Worm (Caenorhabditis elegans): ENCODE results near the gene tbc-12.

DNA sequence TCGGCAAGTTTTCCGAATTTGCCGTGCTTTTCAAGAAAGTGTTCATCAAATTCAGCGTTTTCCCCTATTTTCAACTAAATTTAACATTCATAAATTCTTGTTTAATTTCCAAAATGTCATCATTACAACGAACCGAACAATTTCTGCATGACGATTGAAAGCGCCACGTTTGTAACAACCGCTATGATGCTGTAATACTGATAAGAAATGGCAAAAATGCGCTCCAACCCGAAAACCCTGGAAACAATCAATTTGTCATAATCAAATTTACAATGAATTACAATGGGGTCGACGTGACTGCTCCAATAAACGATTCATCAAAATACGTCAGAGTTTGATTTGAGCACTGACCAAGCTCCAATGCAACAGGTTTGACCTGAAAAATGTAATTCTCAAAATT, 12.4 kb upstream of the tbc-12 start:
- TF ChIP-seq med-1 (GFP tag; optimal IDR thresholded peaks at IDR 0.05; ENCODE audit: insufficient read depth) (no peak), ztf-29 (GFP tag; IDR thresholded peaks at IDR 0.05) (no peak), ref-1 (GFP tag; conservative IDR thresholded peaks at IDR 0.05) (no peak), T22C8.4 (GFP tag; IDR thresholded peaks at IDR 0.05) (no peak), ztf-23 (GFP tag; IDR thresholded peaks at IDR 0.05) (no peak), cog-1 (tag; optimal IDR thresholded peaks at IDR 0.05) (no peak), klf-2 (GFP tag; conservative IDR thresholded peaks at IDR 0.05) (no peak), flt-1 (GFP tag; IDR thresholded peaks at IDR 0.05) (no peak), tab-1 (GFP tag; IDR thresholded peaks at IDR 0.05) (no peak)

Measured in whole organism, midembryonic.